Fruit fly (Drosophila melanogaster) whole organism, wandering third instar larva: Measurements from ENCODE around the gene CG13053.

ENCODE experiments used
- N ChIP-seq: fragments of >200 bp; optimal IDR thresholded peaks from 2 replicates; lab custom pipeline; 2018; ENCODE audit warnings: missing biosample characterization, missing external identifiers, missing genetic modification characterization
- pan ChIP-seq: fragments of >200 bp; optimal IDR thresholded peaks from 2 replicates; lab custom pipeline; 2017

dm6 chr3L:16288322-16288721 is 28.8 kb upstream of the CG13053 start, which contains the start of gene CG13046:
- no peak for TF ChIP-seq N (GFP tag; lab: Kevin White, UChicago)
- TF ChIP-seq pan (lab: Kevin White, UChicago): no peak
